Fruit fly (Drosophila melanogaster) whole organism, embryonic: ENCODE data around the gene CG6700.

ENCODE experiments used
- Abd-B ChIP-seq: fragments of 200-800 bp; sonication (Bioruptor generic); optimal IDR thresholded peaks from 2 replicates; lab custom pipeline; 2018; ENCODE audit warnings: missing biosample characterization, mild to moderate bottlenecking, missing genetic modification characterization, moderate library complexity
- Aef1 ChIP-seq: fragments of 200-800 bp; sonication (Bioruptor generic); IDR thresholded peaks from 3 replicates; pipeline ENCODE4 v1.3.6; 2022; ENCODE audit warnings: missing biosample characterization, missing genetic modification characterization
- Atf6 ChIP-seq: fragments of 200-800 bp; sonication (Bioruptor generic); IDR thresholded peaks from 2 replicates; pipeline ENCODE4 v1.3.6; 2022; ENCODE audit warnings: missing biosample characterization, missing genetic modification characterization
- CG10209 ChIP-seq: fragments of 200-800 bp; sonication (Bioruptor generic); optimal IDR thresholded peaks from 3 replicates; lab custom pipeline; 2017; ENCODE audit warnings: missing biosample characterization, mild to moderate bottlenecking, missing genetic modification characterization, missing genetic modification reagents
- CG10654 ChIP-seq: fragments of 200-800 bp; sonication (Bioruptor generic); optimal IDR thresholded peaks from 2 replicates; lab custom pipeline; 2016; ENCODE audit warnings: missing biosample characterization, missing genetic modification characterization
- CG12391 ChIP-seq: fragments of 200-800 bp; sonication (Bioruptor generic); optimal IDR thresholded peaks from 3 replicates; lab custom pipeline; 2018; ENCODE audit warnings: missing biosample characterization, mild to moderate bottlenecking, missing genetic modification characterization, moderate library complexity
- CG1529 ChIP-seq: fragments of 200-800 bp; sonication (Bioruptor generic); optimal IDR thresholded peaks from 3 replicates; lab custom pipeline; 2018; ENCODE audit warnings: missing biosample characterization, missing genetic modification characterization
- CG1603 ChIP-seq: fragments of 200-800 bp; sonication (Bioruptor generic); optimal IDR thresholded peaks from 2 replicates; lab custom pipeline; 2019; ENCODE audit warnings: missing biosample characterization, mild to moderate bottlenecking, missing genetic modification characterization, moderate library complexity
- CG17328 ChIP-seq: fragments of 200-800 bp; sonication (Bioruptor generic); IDR thresholded peaks from 2 replicates; pipeline ENCODE4 v1.3.6; 2022; ENCODE audit warnings: missing biosample characterization, missing genetic modification characterization
- CG17829 ChIP-seq: fragments of 200-800 bp; optimal IDR thresholded peaks from 2 replicates; lab custom pipeline; 2019; ENCODE audit warnings: missing biosample characterization, mild to moderate bottlenecking, missing genetic modification characterization, moderate library complexity
- CG18011 ChIP-seq: fragments of 200-800 bp; sonication (Bioruptor generic); optimal IDR thresholded peaks from 2 replicates; lab custom pipeline; 2017; ENCODE audit warnings: missing biosample characterization, missing genetic modification characterization, mild to moderate bottlenecking, moderate library complexity, missing genotype
- CG1832 ChIP-seq: fragments of 200-800 bp; sonication (Bioruptor generic); optimal IDR thresholded peaks from 2 replicates; lab custom pipeline; 2017; ENCODE audit warnings: missing biosample characterization, mild to moderate bottlenecking, missing genetic modification characterization, inconsistent platforms
- CG18476 ChIP-seq: fragments of 200-800 bp; sonication (Bioruptor generic); optimal IDR thresholded peaks from 2 replicates; lab custom pipeline; 2016; ENCODE audit warnings: missing biosample characterization, mild to moderate bottlenecking, missing genetic modification characterization
- CG30403 ChIP-seq: fragments of 200-800 bp; sonication (Bioruptor generic); optimal IDR thresholded peaks from 3 replicates; lab custom pipeline; 2016; ENCODE audit warnings: missing biosample characterization, missing genetic modification characterization
- CG31224 ChIP-seq: fragments of 200-800 bp; sonication (Bioruptor generic); IDR thresholded peaks from 2 replicates; pipeline ENCODE4 v1.3.6; 2022; ENCODE audit warnings: missing biosample characterization, missing genetic modification characterization
- CG32767 ChIP-seq: fragments of 200-800 bp; sonication (Bioruptor generic); IDR thresholded peaks from 2 replicates; pipeline ENCODE4 v1.3.6; 2022; ENCODE audit warnings: missing biosample characterization, missing genetic modification characterization
- CG32772 ChIP-seq: fragments of 200-800 bp; sonication (Bioruptor generic); IDR thresholded peaks from 2 replicates; pipeline ENCODE4 v1.3.6; 2022; ENCODE audit warnings: missing biosample characterization, missing genetic modification characterization
- CG34224 ChIP-seq: fragments of 200-800 bp; sonication (Bioruptor generic); IDR thresholded peaks from 3 replicates; pipeline ENCODE4 v1.3.6; 2022; ENCODE audit warnings: missing biosample characterization, missing genetic modification characterization; ENCODE audit not compliant: partially characterized antibody
- CG34422 ChIP-seq: fragments of 200-800 bp; sonication (Bioruptor generic); IDR thresholded peaks from 3 replicates; pipeline ENCODE4 v1.3.6; 2022; ENCODE audit warnings: missing biosample characterization, missing genetic modification characterization
- CG4707 ChIP-seq: fragments of 200-800 bp; sonication (Bioruptor generic); optimal IDR thresholded peaks from 2 replicates; lab custom pipeline; 2018; ENCODE audit warnings: missing biosample characterization, mild to moderate bottlenecking, missing genetic modification characterization, moderate library complexity
- CG4730 ChIP-seq: fragments of 200-800 bp; sonication (Bioruptor generic); IDR thresholded peaks from 2 replicates; pipeline ENCODE4 v1.3.6; 2022; ENCODE audit warnings: missing biosample characterization, missing genetic modification characterization
- CG6689 ChIP-seq: fragments of 200-800 bp; sonication (Bioruptor generic); IDR thresholded peaks from 2 replicates; pipeline ENCODE4 v1.3.6; 2022; ENCODE audit warnings: missing biosample characterization, missing genetic modification characterization
- CG8388 ChIP-seq: fragments of 200-800 bp; sonication (Bioruptor generic); optimal IDR thresholded peaks from 2 replicates; lab custom pipeline; 2019; ENCODE audit warnings: missing biosample characterization, mild to moderate bottlenecking, missing genetic modification characterization, moderate library complexity
- CG9797 ChIP-seq: fragments of 200-800 bp; sonication (Bioruptor generic); optimal IDR thresholded peaks from 3 replicates; lab custom pipeline; 2018; ENCODE audit warnings: missing biosample characterization, mild to moderate bottlenecking, missing genetic modification characterization
- Chrac-16 ChIP-seq: fragments of 200-800 bp; sonication (Bioruptor generic); optimal IDR thresholded peaks from 3 replicates; lab custom pipeline; 2016; ENCODE audit warnings: missing biosample characterization, missing genetic modification characterization
- Dbx ChIP-seq: fragments of 200-800 bp; sonication (Bioruptor generic); IDR thresholded peaks from 3 replicates; pipeline ENCODE4 v1.3.6; 2022; ENCODE audit warnings: missing biosample characterization, missing genetic modification characterization
- Deaf1 ChIP-seq: fragments of 200-800 bp; optimal IDR thresholded peaks from 3 replicates; lab custom pipeline; 2019; ENCODE audit warnings: missing biosample characterization, mild to moderate bottlenecking, missing genetic modification characterization, moderate library complexity
- Dek ChIP-seq: fragments of 200-800 bp; sonication (Bioruptor generic); optimal IDR thresholded peaks from 3 replicates; lab custom pipeline; 2019; ENCODE audit warnings: missing biosample characterization, mild to moderate bottlenecking, missing genetic modification characterization, moderate library complexity
- Dp ChIP-seq: fragments of 200-800 bp; sonication (Bioruptor generic); optimal IDR thresholded peaks from 2 replicates; lab custom pipeline; 2018; ENCODE audit warnings: missing biosample characterization, mild to moderate bottlenecking, missing genetic modification characterization, moderate library complexity
- Drgx ChIP-seq: fragments of 200-800 bp; sonication (Bioruptor generic); IDR thresholded peaks from 2 replicates; pipeline ENCODE4 v1.3.6; 2022; ENCODE audit warnings: missing biosample characterization, missing genetic modification characterization
- E2f1 ChIP-seq: fragments of 200-800 bp; sonication (Bioruptor generic); IDR thresholded peaks from 2 replicates; pipeline ENCODE4 v1.3.6; 2022; ENCODE audit warnings: missing biosample characterization, missing genetic modification characterization
- E2f2 ChIP-seq: fragments of 200-800 bp; sonication (Bioruptor generic); IDR thresholded peaks from 2 replicates; pipeline ENCODE4 v1.3.6; 2022; ENCODE audit warnings: missing biosample characterization, missing genetic modification characterization
- Oli ChIP-seq: fragments of 200-800 bp; sonication (Bioruptor generic); optimal IDR thresholded peaks from 2 replicates; lab custom pipeline; 2018; ENCODE audit warnings: missing biosample characterization, mild to moderate bottlenecking, missing genetic modification characterization, moderate library complexity
- Pdp1 ChIP-seq, 2 experiments: fragments of 200-800 bp; sonication (Bioruptor generic); optimal IDR thresholded peaks; 3 replicates each; lab custom pipeline; 2016; ENCODE audit warnings: missing biosample characterization in 2 of 2, missing genetic modification characterization in 2 of 2, mild to moderate bottlenecking in 1 of 2, moderate library complexity in 1 of 2
- Sry-β ChIP-seq: fragments of 200-800 bp; sonication (Bioruptor generic); optimal IDR thresholded peaks from 2 replicates; lab custom pipeline; 2018; ENCODE audit warnings: missing biosample characterization, mild to moderate bottlenecking, missing genetic modification characterization, moderate library complexity
- Xrp1 ChIP-seq: fragments of 200-800 bp; sonication (Bioruptor generic); IDR thresholded peaks from 2 replicates; pipeline ENCODE4 v1.3.6; 2022; ENCODE audit warnings: missing biosample characterization, missing genetic modification characterization
- YL-1 ChIP-seq: fragments of 200-800 bp; sonication (Bioruptor generic); optimal IDR thresholded peaks from 3 replicates; lab custom pipeline; 2017; ENCODE audit warnings: missing biosample characterization, mild to moderate bottlenecking, missing genetic modification characterization
- caup ChIP-seq: fragments of 200-800 bp; sonication (Bioruptor generic); optimal IDR thresholded peaks from 3 replicates; lab custom pipeline; 2017; ENCODE audit warnings: missing biosample characterization, mild to moderate bottlenecking, missing genetic modification characterization, moderate library complexity; ENCODE audit not compliant: severe bottlenecking
- chm ChIP-seq: fragments of 200-800 bp; sonication (Bioruptor generic); IDR thresholded peaks from 2 replicates; pipeline ENCODE4 v1.3.6; 2022; ENCODE audit warnings: missing biosample characterization, missing genetic modification characterization
- dmrt99B ChIP-seq: fragments of 200-800 bp; sonication (Bioruptor generic); optimal IDR thresholded peaks from 2 replicates; lab custom pipeline; 2018; ENCODE audit warnings: missing biosample characterization, mild to moderate bottlenecking, missing genetic modification characterization, moderate library complexity
- gcm ChIP-seq: fragments of 200-800 bp; sonication (Bioruptor generic); optimal IDR thresholded peaks from 2 replicates; lab custom pipeline; 2019; ENCODE audit warnings: missing biosample characterization, mild to moderate bottlenecking, missing genetic modification characterization, moderate library complexity
- klu ChIP-seq: fragments of 200-800 bp; sonication (Bioruptor generic); IDR thresholded peaks from 2 replicates; pipeline ENCODE4 v1.3.6; 2022; ENCODE audit warnings: missing biosample characterization, missing genetic modification characterization
- lbe ChIP-seq: fragments of 200-800 bp; sonication (Bioruptor generic); optimal IDR thresholded peaks from 2 replicates; lab custom pipeline; 2016; ENCODE audit warnings: missing biosample characterization, mild to moderate bottlenecking, missing genetic modification characterization
- lilli ChIP-seq: fragments of 200-800 bp; sonication (Bioruptor generic); optimal IDR thresholded peaks from 3 replicates; lab custom pipeline; 2016; ENCODE audit warnings: missing biosample characterization, missing genetic modification characterization
- pan ChIP-seq, 4 experiments: fragments of >200 bp in 3 of 4; fragments of 200-800 bp in 1 of 4; sonication (Bioruptor generic) in 1 of 4; optimal IDR thresholded peaks in 3 of 4; IDR thresholded peaks in 1 of 4; 2 replicates each; pipeline versions ENCODE4 v1.3.6 to Lab custom; 2017 to 2022; ENCODE audit warnings: missing biosample characterization in 2 of 4, missing genetic modification characterization in 2 of 4, mixed read lengths in 1 of 4
- rib ChIP-seq: fragments of 200-800 bp; sonication (Bioruptor generic); IDR thresholded peaks from 2 replicates; pipeline ENCODE4 v1.3.6; 2022; ENCODE audit warnings: missing biosample characterization, missing genetic modification characterization
- scrt ChIP-seq: fragments of 200-800 bp; sonication (Bioruptor generic); optimal IDR thresholded peaks from 2 replicates; lab custom pipeline; 2018; ENCODE audit warnings: missing biosample characterization, mild to moderate bottlenecking, missing genetic modification characterization, moderate library complexity
- stwl ChIP-seq: fragments of 200-800 bp; sonication (Bioruptor generic); optimal IDR thresholded peaks from 3 replicates; lab custom pipeline; 2018; ENCODE audit warnings: missing biosample characterization, mild to moderate bottlenecking, missing genetic modification characterization, moderate library complexity

CG6700 gene

dm6 chr2L:10856328-10856942 is 14.0 kb upstream of the CG6700 start, which contains the start of gene Dnz1 (continued):
- TF ChIP-seq CG18476 (GFP tag; lab: Kevin White, UChicago) (no peak), CG1529 (GFP tag; lab: Kevin White, UChicago) (no peak), CG6689 (GFP tag; lab: Robert Waterston, UW) (peak; percentile 40; the same call in 1 of the 2 replicates), Pdp1 (GFP tag; optimal IDR thresholded peaks at IDR 0.05; lab: Kevin White, UChicago) (peak; percentile 17 to 40), CG17328 (GFP tag; lab: Robert Waterston, UW) (peak; percentile 60; the same call in 1 of the 2 replicates), Dbx (GFP tag; lab: Robert Waterston, UW) (peak; percentile 49; the same call in 2 of the 3 replicates), lilli (GFP tag; lab: Kevin White, UChicago) (peak; percentile 70), klu (0 out of 2 replicates have a peak, but pooled peaks have one; percentile 26), CG8388 (GFP tag; lab: Kevin White, UChicago) (peak; percentile 10), Deaf1 (tag; lab: Kevin White, UChicago) (peak; percentile 35), caup (peak; percentile 45), CG30403 (GFP tag; lab: Kevin White, UChicago) (peak; percentile 69), CG18011 (GFP tag; lab: Kevin White, UChicago) (peak; percentile 23), CG1603 (tag; lab: Kevin White, UChicago) (peak; percentile 42), chm (GFP tag; lab: Robert Waterston, UW) (peak; percentile 58), lbe (GFP tag; lab: Kevin White, UChicago) (no peak), CG17829 (tag; lab: Kevin White, UChicago) (peak; percentile 63), CG10209 (GFP tag; lab: Kevin White, UChicago) (peak; percentile 25), stwl (tag; lab: Kevin White, UChicago) (no peak), CG1832 (GFP tag; lab: Kevin White, UChicago) (no peak), E2f2 (GFP tag; lab: Robert Waterston, UW) (peak; percentile 51), Aef1 (GFP tag; lab: Robert Waterston, UW) (peak; percentile 27; the same call in 2 of the 3 replicates), CG32772 (peak; percentile 57), Sry-β (GFP tag; lab: Kevin White, UChicago) (no peak), pan (optimal IDR thresholded peaks at IDR 0.05; lab: Kevin White, UChicago) (no peak), pan (GFP tag; optimal IDR thresholded peaks at IDR 0.05 in 1 of 2, IDR thresholded peaks at IDR 0.05 in 1 of 2) (peak in 1 of 2 experiments; percentile 47), dmrt99B (tag; lab: Kevin White, UChicago) (peak; percentile 58), rib (GFP tag; lab: Robert Waterston, UW) (peak; percentile 26; the same call in 1 of the 2 replicates), Dek (peak; percentile 39), CG10654 (GFP tag; lab: Kevin White, UChicago) (peak; percentile 26), Atf6 (GFP tag; lab: Robert Waterston, UW) (peak; percentile 43; the same call in 1 of the 2 replicates), E2f1 (GFP tag; lab: Robert Waterston, UW) (0 out of 2 replicates have a peak, but pooled peaks have one; percentile 20), Abd-B (GFP tag; lab: Kevin White, UChicago) (peak; percentile 1), Oli (peak; percentile 37), CG31224 (GFP tag; lab: Robert Waterston, UW) (peak; percentile 17; the same call in 1 of the 2 replicates), Xrp1 (GFP tag; lab: Robert Waterston, UW) (peak; percentile 60), CG9797 (GFP tag; lab: Kevin White, UChicago) (peak; percentile 50), CG32767 (GFP tag; lab: Robert Waterston, UW) (no peak), YL-1 (GFP tag; lab: Kevin White, UChicago) (peak; percentile 40), CG34224 (GFP tag; lab: Robert Waterston, UW) (no peak), scrt (GFP tag; lab: Kevin White, UChicago) (peak; percentile 27), CG34422 (GFP tag; lab: Robert Waterston, UW) (peak; percentile 56; the same call in 1 of the 3 replicates), Drgx (GFP tag; lab: Robert Waterston, UW) (peak; percentile 40; the same call in 1 of the 2 replicates), Chrac-16 (GFP tag; lab: Kevin White, UChicago) (peak; percentile 52), Dp (GFP tag; lab: Kevin White, UChicago) (peak; percentile 1), gcm (no peak), CG4707 (no peak), CG12391 (tag; lab: Kevin White, UChicago) (peak; percentile 57), CG4730 (GFP tag; lab: Robert Waterston, UW) (no peak)
